Worm (Caenorhabditis elegans): Measurements from ENCODE around the gene prdx-2.

- TF ChIP-seq nhr-25 (tag; optimal IDR thresholded peaks at IDR 0.05) = no peak
- TF ChIP-seq ceh-16 (tag; optimal IDR thresholded peaks at IDR 0.05) = no peak
- TF ChIP-seq nhr-67 (tag; optimal IDR thresholded peaks at IDR 0.05) = no peak
- TF ChIP-seq fos-1 (tag; optimal IDR thresholded peaks at IDR 0.05) = no peak
- no peak for TF ChIP-seq egl-27 (tag; optimal IDR thresholded peaks at IDR 0.05)
- TF ChIP-seq nfya-1 (tag; optimal IDR thresholded peaks at IDR 0.05; ENCODE audit: insufficient read depth) = no peak
These were observed 35.6 kb upstream of the prdx-2 start for ce11 chrII:5342412-5342811.
